Worm (Caenorhabditis elegans): ENCODE measurements around the gene glr-4.

glr-4 gene

DNA sequence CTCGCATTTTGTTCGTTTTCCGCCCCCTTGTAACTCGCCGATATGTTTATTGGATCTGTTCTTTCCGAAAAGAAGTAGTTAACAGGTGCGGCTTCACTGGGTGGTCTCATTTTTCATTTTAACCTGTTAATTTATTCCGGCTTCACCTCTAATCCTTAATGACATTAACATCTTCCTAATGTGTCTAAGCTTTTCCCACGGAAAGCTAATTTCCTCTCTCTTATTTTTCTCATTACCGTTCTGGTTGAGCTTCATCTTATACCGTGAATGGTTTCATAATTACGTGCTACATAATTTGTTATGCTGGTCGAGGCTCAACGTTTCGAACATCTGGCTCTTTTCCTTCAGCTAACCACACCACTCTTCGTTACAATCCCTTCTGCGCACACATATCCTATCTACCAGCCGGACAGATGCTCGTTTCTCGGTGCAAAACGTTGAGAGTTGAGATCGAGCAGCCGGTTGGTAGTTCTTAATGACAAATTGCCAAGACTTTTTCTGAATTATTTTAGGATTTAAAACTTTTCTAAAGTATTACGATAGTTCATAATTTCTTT lies 15.3 kb upstream of the glr-4 start:
- TF ChIP-seq nhr-21 (tag; optimal IDR thresholded peaks at IDR 0.05) = no peak
- TF ChIP-seq ztf-4 (tag; optimal IDR thresholded peaks at IDR 0.05) = no peak
- no peak for TF ChIP-seq nhr-10 (tag; optimal IDR thresholded peaks at IDR 0.05)
- TF ChIP-seq F13H6.1 (tag; optimal IDR thresholded peaks at IDR 0.05) = no peak
- no peak for TF ChIP-seq unc-39 (tag; optimal IDR thresholded peaks at IDR 0.05)

DNA sequence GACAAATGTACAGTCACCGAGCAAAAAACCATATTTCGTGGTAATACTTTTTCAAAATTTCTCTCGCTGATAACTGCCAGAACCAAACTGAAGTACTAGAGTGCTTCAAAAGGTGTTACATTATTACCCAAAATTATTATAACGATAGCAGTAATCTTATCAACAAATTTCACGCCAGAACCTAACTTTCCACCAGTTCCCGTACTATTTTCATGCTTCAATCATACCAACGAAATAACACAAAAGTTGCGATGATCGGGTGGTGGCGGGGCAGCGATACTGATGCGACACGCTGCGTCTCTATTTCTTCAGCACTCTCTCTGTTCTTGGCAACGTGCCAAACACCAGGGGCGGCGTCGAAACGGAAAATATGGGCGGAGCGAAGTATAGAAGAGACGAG lies 14.8 kb upstream of the glr-4 start:
- TF ChIP-seq sem-4 (tag; optimal IDR thresholded peaks at IDR 0.05) = no peak
- peak; percentile 36 for TF ChIP-seq nhr-25 (tag; optimal IDR thresholded peaks at IDR 0.05)
- no peak for TF ChIP-seq nhr-23 (tag; optimal IDR thresholded peaks at IDR 0.05)
- no peak for TF ChIP-seq nhr-11 (tag; optimal IDR thresholded peaks at IDR 0.05)
- peak; percentile 49 for TF ChIP-seq F13H6.1 (tag; optimal IDR thresholded peaks at IDR 0.05)
- peak; percentile 1 for TF ChIP-seq C34F6.9 (tag; optimal IDR thresholded peaks at IDR 0.05)
- peak; percentile 1 for TF ChIP-seq crh-2 (tag; optimal IDR thresholded peaks at IDR 0.05)
- TF ChIP-seq sma-9 (GFP tag; optimal IDR thresholded peaks at IDR 0.05) = peak; percentile 76
- no peak for TF ChIP-seq sma-9 (tag; optimal IDR thresholded peaks at IDR 0.05)
- TF ChIP-seq Y55F3AM.14 (GFP tag; optimal IDR thresholded peaks at IDR 0.05) = peak; percentile 63
- TF ChIP-seq fos-1 (tag; optimal IDR thresholded peaks at IDR 0.05) = peak; percentile 82
- peak; percentile 38 for TF ChIP-seq gmeb-1 (tag; optimal IDR thresholded peaks at IDR 0.05)
- TF ChIP-seq sma-3 (GFP tag; optimal IDR thresholded peaks at IDR 0.05) = peak; percentile 23
- TF ChIP-seq unc-62 (GFP tag; optimal IDR thresholded peaks at IDR 0.05) = no peak
- TF ChIP-seq lsy-2 (tag; optimal IDR thresholded peaks at IDR 0.05) = peak in 1 of 2 experiments; percentile 11
- TF ChIP-seq nhr-129 (tag; optimal IDR thresholded peaks at IDR 0.05) = no peak
- TF ChIP-seq elt-1 (tag; optimal IDR thresholded peaks at IDR 0.05) = no peak

DNA sequence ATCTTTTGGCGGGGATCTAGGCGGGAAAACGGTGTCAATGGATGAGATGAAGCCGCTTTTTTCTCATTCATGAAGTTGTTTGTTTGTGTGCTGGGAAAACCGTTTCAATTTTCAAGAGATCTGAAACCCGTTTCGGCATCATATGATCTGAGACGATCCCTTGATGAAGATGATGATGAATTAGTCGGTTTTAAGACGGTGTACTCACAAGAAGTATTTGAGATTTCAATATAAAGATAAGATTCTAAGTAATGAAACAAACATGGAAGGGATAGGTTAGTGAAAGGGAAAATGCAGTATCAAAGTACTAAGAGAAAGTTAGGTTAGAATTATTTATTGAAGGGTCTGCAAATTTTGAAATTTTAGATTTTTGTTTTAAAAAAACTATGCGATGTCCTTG lies 14.0 kb upstream of the glr-4 start:
- TF ChIP-seq elt-1 (tag; optimal IDR thresholded peaks at IDR 0.05) (no peak), blmp-1 (tag; optimal IDR thresholded peaks at IDR 0.05; ENCODE audit: insufficient read depth) (peak; percentile 93), crh-2 (tag; optimal IDR thresholded peaks at IDR 0.05) (peak; percentile 17), egl-27 (tag; optimal IDR thresholded peaks at IDR 0.05) (no peak), nhr-25 (tag; optimal IDR thresholded peaks at IDR 0.05) (peak; percentile 75), ceh-16 (tag; optimal IDR thresholded peaks at IDR 0.05) (peak; percentile 87)

DNA sequence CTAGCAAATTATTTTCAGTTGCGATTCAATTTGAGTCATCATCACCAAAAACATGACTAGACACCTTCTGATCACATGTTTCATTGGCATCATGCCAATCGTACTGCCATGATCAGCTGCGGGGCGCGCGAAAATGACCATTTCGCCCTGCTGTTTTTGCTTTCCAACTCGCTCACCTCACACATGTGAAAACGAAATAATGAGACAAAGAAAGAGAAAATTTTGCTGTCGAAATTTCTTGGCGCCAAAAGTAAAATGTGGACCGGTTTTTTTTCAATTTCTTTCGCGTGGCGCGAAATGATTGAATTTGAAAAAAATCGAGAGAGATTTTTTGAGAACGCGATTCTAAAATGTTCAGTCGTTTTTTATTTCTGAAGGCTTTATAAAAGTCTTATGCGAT lies 12.8 kb upstream of the glr-4 start:
- TF ChIP-seq nhr-129 (tag; optimal IDR thresholded peaks at IDR 0.05) = no peak
- no peak for TF ChIP-seq nhr-23 (tag; optimal IDR thresholded peaks at IDR 0.05)
- no peak for TF ChIP-seq C34F6.9 (tag; optimal IDR thresholded peaks at IDR 0.05)
- TF ChIP-seq unc-55 (GFP tag; optimal IDR thresholded peaks at IDR 0.05) = no peak
- no peak for TF ChIP-seq nhr-10 (tag; optimal IDR thresholded peaks at IDR 0.05)
- TF ChIP-seq nhr-6 (tag; optimal IDR thresholded peaks at IDR 0.05) = no peak
- peak; percentile 1 for TF ChIP-seq F13H6.1 (tag; optimal IDR thresholded peaks at IDR 0.05)
- TF ChIP-seq ceh-82 (tag; optimal IDR thresholded peaks at IDR 0.05) = no peak
- TF ChIP-seq lin-13 (GFP tag; optimal IDR thresholded peaks at IDR 0.05) = no peak
- TF ChIP-seq lin-11 (tag; optimal IDR thresholded peaks at IDR 0.05) = no peak
- TF ChIP-seq nhr-11 (tag; optimal IDR thresholded peaks at IDR 0.05) = no peak
- no peak for TF ChIP-seq ztf-1 (GFP tag; conservative IDR thresholded peaks at IDR 0.05)
- TF ChIP-seq aly-2 (tag; optimal IDR thresholded peaks at IDR 0.05) = no peak
- no peak for TF ChIP-seq mdl-1 (tag; optimal IDR thresholded peaks at IDR 0.05)
- no peak for TF ChIP-seq R02D3.7 (tag; optimal IDR thresholded peaks at IDR 0.05)
- peak; percentile 85 for TF ChIP-seq blmp-1 (tag; optimal IDR thresholded peaks at IDR 0.05; ENCODE audit: insufficient read depth)
- no peak for TF ChIP-seq nhr-237 (tag; optimal IDR thresholded peaks at IDR 0.05)
- TF ChIP-seq Y55F3AM.14 (GFP tag; optimal IDR thresholded peaks at IDR 0.05) = no peak
- no peak for TF ChIP-seq nhr-21 (tag; optimal IDR thresholded peaks at IDR 0.05)
- no peak for TF ChIP-seq zag-1 (tag; optimal IDR thresholded peaks at IDR 0.05)
- TF ChIP-seq gmeb-1 (tag; optimal IDR thresholded peaks at IDR 0.05) = peak; percentile 55
- TF ChIP-seq ztf-4 (tag; optimal IDR thresholded peaks at IDR 0.05) = no peak
- TF ChIP-seq nhr-25 (tag; optimal IDR thresholded peaks at IDR 0.05) = peak; percentile 89
- TF ChIP-seq nhr-12 (tag; optimal IDR thresholded peaks at IDR 0.05) = no peak
- no peak for TF ChIP-seq lin-39 (tag; optimal IDR thresholded peaks at IDR 0.05)
- TF ChIP-seq unc-39 (tag; optimal IDR thresholded peaks at IDR 0.05) = no peak
- no peak for TF ChIP-seq peb-1 (tag; optimal IDR thresholded peaks at IDR 0.05)
- no peak for TF ChIP-seq ceh-16 (tag; optimal IDR thresholded peaks at IDR 0.05)
- no peak for TF ChIP-seq elt-1 (tag; optimal IDR thresholded peaks at IDR 0.05)
- TF ChIP-seq mbf-1 (tag; optimal IDR thresholded peaks at IDR 0.05) = no peak
- TF ChIP-seq egl-27 (tag; optimal IDR thresholded peaks at IDR 0.05) = no peak
